Fruit fly (Drosophila melanogaster): ENCODE results near the gene CG11837.

Gene CG11837

DNA sequence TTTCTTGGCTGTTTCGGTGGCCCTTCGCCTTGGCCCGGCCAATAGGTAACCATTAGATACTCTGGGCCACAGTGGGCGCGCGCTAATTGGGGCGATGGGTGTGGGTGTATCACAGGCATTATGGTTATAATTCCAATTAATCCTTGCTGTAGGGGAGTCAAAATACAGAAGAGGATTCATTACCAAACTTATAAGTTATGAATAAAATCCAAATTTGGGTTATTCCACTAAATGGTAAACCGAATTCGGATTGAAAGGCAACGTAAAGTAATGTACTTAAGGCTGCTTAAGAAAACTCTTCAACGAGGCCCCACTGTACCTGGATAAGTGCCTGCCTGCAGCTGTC, 40.3 kb downstream of the CG11837 start (continued):
- TF ChIP-seq org-1 (GFP tag; optimal IDR thresholded peaks at IDR 0.05) (peak; percentile 1), oc (tag; optimal IDR thresholded peaks at IDR 0.05) (peak; percentile 26), Six4 (GFP tag; optimal IDR thresholded peaks at IDR 0.05) (peak; percentile 44), Hsf (GFP tag; optimal IDR thresholded peaks at IDR 0.05) (no peak), rib (GFP tag; IDR thresholded peaks at IDR 0.05) (no peak), bowl (GFP tag; IDR thresholded peaks at IDR 0.05) (no peak), Sry-δ (GFP tag; optimal IDR thresholded peaks at IDR 0.05) (no peak), NC2α (GFP tag; optimal IDR thresholded peaks at IDR 0.05) (no peak), Ptx1 (GFP tag; IDR thresholded peaks at IDR 0.05) (peak; percentile 69), ftz-f1 (GFP tag; optimal IDR thresholded peaks at IDR 0.05) (peak; percentile 35), CG4854 (GFP tag; optimal IDR thresholded peaks at IDR 0.05) (no peak), CG17359 (tag; optimal IDR thresholded peaks at IDR 0.05) (peak; percentile 20), CG11456 (GFP tag; IDR thresholded peaks at IDR 0.05) (0 out of 3 replicates have a peak, but pooled peaks have one; percentile 41), Mrtf (GFP tag; IDR thresholded peaks at IDR 0.05) (peak; percentile 59; the same call in 2 of the 3 replicates), repo (GFP tag; optimal IDR thresholded peaks at IDR 0.05) (peak; percentile 4), CG3995 (GFP tag; optimal IDR thresholded peaks at IDR 0.05) (no peak), tap (tag; optimal IDR thresholded peaks at IDR 0.05) (no peak), Sox100B (GFP tag; optimal IDR thresholded peaks at IDR 0.05) (peak; percentile 41), cad (GFP tag; optimal IDR thresholded peaks at IDR 0.05) (no peak), Taf1 (GFP tag; IDR thresholded peaks at IDR 0.05) (0 out of 2 replicates have a peak, but pooled peaks have one; percentile 23), HLH3B (GFP tag; IDR thresholded peaks at IDR 0.05) (peak; percentile 35; the same call in 1 of the 2 replicates), sr (GFP tag; IDR thresholded peaks at IDR 0.05) (peak; percentile 72; the same call in 2 of the 3 replicates), Fer1 (GFP tag; optimal IDR thresholded peaks at IDR 0.05) (peak; percentile 75), stc (GFP tag; IDR thresholded peaks at IDR 0.05) (peak; percentile 21; the same call in 1 of the 2 replicates), Xbp1 (GFP tag; optimal IDR thresholded peaks at IDR 0.05) (no peak), CG17912 (GFP tag; optimal IDR thresholded peaks at IDR 0.05) (no peak), CG18262 (tag; optimal IDR thresholded peaks at IDR 0.05) (peak; percentile 52), gem (tag; optimal IDR thresholded peaks at IDR 0.05) (peak; percentile 54), CG6854 (GFP tag; optimal IDR thresholded peaks at IDR 0.05) (peak; percentile 50), stwl (tag; optimal IDR thresholded peaks at IDR 0.05) (no peak), Fer2 (tag; optimal IDR thresholded peaks at IDR 0.05) (peak; percentile 34), nmo (GFP tag; optimal IDR thresholded peaks at IDR 0.05) (peak; percentile 57), CG4424 (GFP tag; optimal IDR thresholded peaks at IDR 0.05) (peak; percentile 43), ranshi (GFP tag; IDR thresholded peaks at IDR 0.05) (peak; percentile 42; the same call in 1 of the 2 replicates), ssp (GFP tag; IDR thresholded peaks at IDR 0.05) (peak; percentile 27; the same call in 1 of the 2 replicates), H15 (GFP tag; IDR thresholded peaks at IDR 0.05) (0 out of 3 replicates have a peak, but pooled peaks have one; percentile 17), CG15011 (GFP tag; optimal IDR thresholded peaks at IDR 0.05) (peak; percentile 28), Gug (GFP tag; IDR thresholded peaks at IDR 0.05) (peak; percentile 65; the same call in 2 of the 4 replicates), CG10543 (GFP tag; optimal IDR thresholded peaks at IDR 0.05) (peak; percentile 58), al (GFP tag; IDR thresholded peaks at IDR 0.05) (peak; percentile 45), abd-A (tag; optimal IDR thresholded peaks at IDR 0.05) (peak; percentile 26), CG11093 (GFP tag; IDR thresholded peaks at IDR 0.05) (peak; percentile 34; the same call in 1 of the 3 replicates), CG11504 (tag; optimal IDR thresholded peaks at IDR 0.05) (peak; percentile 72), CG8290 (GFP tag; optimal IDR thresholded peaks at IDR 0.05) (no peak), CG8290 (tag; optimal IDR thresholded peaks at IDR 0.05) (no peak), Awh (GFP tag; IDR thresholded peaks at IDR 0.05) (0 out of 2 replicates have a peak, but pooled peaks have one; percentile 53), Dref (GFP tag; IDR thresholded peaks at IDR 0.05) (no peak), lov (optimal IDR thresholded peaks at IDR 0.05) (no peak), lov (GFP tag; IDR thresholded peaks at IDR 0.05) (no peak), CG4404 (GFP tag; IDR thresholded peaks at IDR 0.05) (peak; percentile 52), Aef1 (GFP tag; IDR thresholded peaks at IDR 0.05) (peak; percentile 45; the same call in 1 of the 3 replicates), CG7987 (GFP tag; optimal IDR thresholded peaks at IDR 0.05) (no peak), ind (GFP tag; optimal IDR thresholded peaks at IDR 0.05) (peak; percentile 66)

Data from whole organism, embryonic.